Fruit fly (Drosophila melanogaster): ENCODE results near the gene CG10359.

The CG10359 gene

dm6 chr3L:3634107-3634737, 22.2 kb downstream of the CG10359 start (continued):
- TF ChIP-seq cwo (GFP tag; optimal IDR thresholded peaks at IDR 0.05): peak; percentile 29
- TF ChIP-seq schlank (tag; optimal IDR thresholded peaks at IDR 0.05): no peak
- no peak for TF ChIP-seq psq (GFP tag; optimal IDR thresholded peaks at IDR 0.05)
- TF ChIP-seq CG18011 (GFP tag; optimal IDR thresholded peaks at IDR 0.05): no peak
- TF ChIP-seq CG11504 (tag; optimal IDR thresholded peaks at IDR 0.05): peak; percentile 82
- no peak for TF ChIP-seq GATAe (GFP tag; conservative IDR thresholded peaks at IDR 0.05)
- peak; percentile 83 for TF ChIP-seq CG15601 (tag; optimal IDR thresholded peaks at IDR 0.05)
- TF ChIP-seq Awh (GFP tag; IDR thresholded peaks at IDR 0.05): peak; percentile 63; the same call in 1 of the 2 replicates
- peak; percentile 74 for TF ChIP-seq Drgx (GFP tag; IDR thresholded peaks at IDR 0.05)
- TF ChIP-seq Six4 (GFP tag; optimal IDR thresholded peaks at IDR 0.05): no peak
- TF ChIP-seq ac (GFP tag; optimal IDR thresholded peaks at IDR 0.05): no peak
- TF ChIP-seq CG6254 (GFP tag; optimal IDR thresholded peaks at IDR 0.05): peak; percentile 64
- peak; percentile 45 for TF ChIP-seq Fer3 (tag; optimal IDR thresholded peaks at IDR 0.05)
- TF ChIP-seq gem (tag; optimal IDR thresholded peaks at IDR 0.05): peak; percentile 86
- no peak for TF ChIP-seq Dll (GFP tag; IDR thresholded peaks at IDR 0.05; ENCODE audit: partially characterized antibody)
- TF ChIP-seq Bgb (GFP tag; IDR thresholded peaks at IDR 0.05; ENCODE audit: partially characterized antibody): no peak
- no peak for TF ChIP-seq HLH54F (GFP tag; optimal IDR thresholded peaks at IDR 0.05)
- TF ChIP-seq Xbp1 (GFP tag; optimal IDR thresholded peaks at IDR 0.05): peak; percentile 33
- no peak for TF ChIP-seq usp (GFP tag; optimal IDR thresholded peaks at IDR 0.05)
- no peak for TF ChIP-seq pzg (GFP tag; optimal IDR thresholded peaks at IDR 0.05)
- TF ChIP-seq bsh (GFP tag; optimal IDR thresholded peaks at IDR 0.05): peak; percentile 2 to 85
- TF ChIP-seq tap (tag; optimal IDR thresholded peaks at IDR 0.05): peak; percentile 78
- no peak for TF ChIP-seq Max (GFP tag; optimal IDR thresholded peaks at IDR 0.05)
- no peak for TF ChIP-seq Taf1 (GFP tag; IDR thresholded peaks at IDR 0.05)
- no peak for TF ChIP-seq jigr1 (GFP tag; IDR thresholded peaks at IDR 0.05)
- TF ChIP-seq NK7.1 (GFP tag; optimal IDR thresholded peaks at IDR 0.05): no peak
- TF ChIP-seq lab (GFP tag; optimal IDR thresholded peaks at IDR 0.05): peak; percentile 63
- no peak for TF ChIP-seq pfk (GFP tag; optimal IDR thresholded peaks at IDR 0.05)
- TF ChIP-seq CG10654 (GFP tag; optimal IDR thresholded peaks at IDR 0.05): peak; percentile 33
- no peak for TF ChIP-seq Abd-B (GFP tag; optimal IDR thresholded peaks at IDR 0.05)
- TF ChIP-seq CG8359 (GFP tag; optimal IDR thresholded peaks at IDR 0.05; ENCODE audit: borderline replicate concordance): peak; percentile 29
- TF ChIP-seq CG6765 (GFP tag; optimal IDR thresholded peaks at IDR 0.05): no peak
- TF ChIP-seq sob (GFP tag; IDR thresholded peaks at IDR 0.05): 0 out of 2 replicates have a peak, but pooled peaks have one; percentile 12
- TF ChIP-seq CG18476 (GFP tag; optimal IDR thresholded peaks at IDR 0.05): no peak
- no peak for TF ChIP-seq ase (GFP tag; IDR thresholded peaks at IDR 0.05)
- TF ChIP-seq CG11696 (GFP tag; IDR thresholded peaks at IDR 0.05): no peak
- no peak for TF ChIP-seq Scr (GFP tag; IDR thresholded peaks at IDR 0.05; ENCODE audit: partially characterized antibody)
- no peak for TF ChIP-seq ftz-f1 (GFP tag; optimal IDR thresholded peaks at IDR 0.05)
- TF ChIP-seq B-H2 (GFP tag; optimal IDR thresholded peaks at IDR 0.05): no peak
- peak; percentile 62 for TF ChIP-seq CG9727 (GFP tag; optimal IDR thresholded peaks at IDR 0.05)
- peak; percentile 69 for TF ChIP-seq fd96Cb (tag; optimal IDR thresholded peaks at IDR 0.05)
- TF ChIP-seq CG1792 (GFP tag; optimal IDR thresholded peaks at IDR 0.05): no peak
- no peak for TF ChIP-seq Rfx (GFP tag; IDR thresholded peaks at IDR 0.05)
- TF ChIP-seq sens-2 (GFP tag; IDR thresholded peaks at IDR 0.05): no peak
- TF ChIP-seq dan (GFP tag; IDR thresholded peaks at IDR 0.05): no peak
- no peak for TF ChIP-seq CG34376 (GFP tag; optimal IDR thresholded peaks at IDR 0.05)
- TF ChIP-seq CG6683 (GFP tag; optimal IDR thresholded peaks at IDR 0.05): peak; percentile 13
- TF ChIP-seq CG5180 (GFP tag; optimal IDR thresholded peaks at IDR 0.05): peak; percentile 42
- TF ChIP-seq CG14014 (GFP tag; IDR thresholded peaks at IDR 0.05): no peak
